Fruit fly (Drosophila melanogaster): ENCODE data around the gene f.

Gene f

dm6 chrX:17300609-17301208 is 68.0 kb downstream of the f start (continued):
- no peak for TF ChIP-seq br (optimal IDR thresholded peaks at IDR 0.05)
- peak; percentile 65; the same call in 1 of the 3 replicates for TF ChIP-seq ken (GFP tag; IDR thresholded peaks at IDR 0.05)
- no peak for TF ChIP-seq CG8765 (GFP tag; IDR thresholded peaks at IDR 0.05)
- TF ChIP-seq CG10462 (GFP tag; optimal IDR thresholded peaks at IDR 0.05): peak; percentile 14
- TF ChIP-seq fru (optimal IDR thresholded peaks at IDR 0.05): no peak
- peak; percentile 63 for TF ChIP-seq Asciz (GFP tag; optimal IDR thresholded peaks at IDR 0.05)
- no peak for TF ChIP-seq CG8290 (GFP tag; optimal IDR thresholded peaks at IDR 0.05)
- TF ChIP-seq CG8290 (tag; optimal IDR thresholded peaks at IDR 0.05): peak in 1 of 2 experiments; percentile 2
- TF ChIP-seq tup (GFP tag; optimal IDR thresholded peaks at IDR 0.05): no peak
- TF ChIP-seq CG32532 (GFP tag; IDR thresholded peaks at IDR 0.05): no peak
- no peak for TF ChIP-seq Gsc (GFP tag; IDR thresholded peaks at IDR 0.05)
- peak; percentile 42 for TF ChIP-seq slp2 (GFP tag; optimal IDR thresholded peaks at IDR 0.05)
- peak in 1 of 2 experiments; percentile 48 for TF ChIP-seq Hr78 (GFP tag; optimal IDR thresholded peaks at IDR 0.05)
- no peak for TF ChIP-seq Hmx (GFP tag; optimal IDR thresholded peaks at IDR 0.05)
- no peak for TF ChIP-seq Fer3 (tag; optimal IDR thresholded peaks at IDR 0.05)
- no peak for TF ChIP-seq zf30C (GFP tag; optimal IDR thresholded peaks at IDR 0.05)
- peak; percentile 63 for TF ChIP-seq Ptx1 (GFP tag; IDR thresholded peaks at IDR 0.05)
- peak; percentile 29 for TF ChIP-seq CG14965 (GFP tag; optimal IDR thresholded peaks at IDR 0.05; ENCODE audit: borderline replicate concordance)
- TF ChIP-seq scrt (GFP tag; optimal IDR thresholded peaks at IDR 0.05): peak; percentile 31
- TF ChIP-seq tgo (GFP tag; IDR thresholded peaks at IDR 0.05): peak; percentile 32; the same call in 2 of the 3 replicates
- TF ChIP-seq danr (GFP tag; IDR thresholded peaks at IDR 0.05): peak; percentile 22; the same call in 1 of the 2 replicates
- TF ChIP-seq dmrt99B (tag; optimal IDR thresholded peaks at IDR 0.05): peak; percentile 82
- TF ChIP-seq pnt (GFP tag; optimal IDR thresholded peaks at IDR 0.05): peak; percentile 65
- no peak for TF ChIP-seq CG42726 (GFP tag; IDR thresholded peaks at IDR 0.05; ENCODE audit: partially characterized antibody)
- peak; percentile 55 for TF ChIP-seq cwo (GFP tag; optimal IDR thresholded peaks at IDR 0.05)
- no peak for TF ChIP-seq CG14441 (GFP tag; IDR thresholded peaks at IDR 0.05)
- TF ChIP-seq az2 (GFP tag; optimal IDR thresholded peaks at IDR 0.05): peak; percentile 50
- peak; percentile 22 for TF ChIP-seq CG5180 (GFP tag; optimal IDR thresholded peaks at IDR 0.05)
- peak; percentile 41; the same call in 2 of the 4 replicates for TF ChIP-seq Gug (GFP tag; IDR thresholded peaks at IDR 0.05)
- TF ChIP-seq GATAe (GFP tag; conservative IDR thresholded peaks at IDR 0.05): no peak
- TF ChIP-seq CG9817 (tag; optimal IDR thresholded peaks at IDR 0.05): no peak
- TF ChIP-seq CG8089 (GFP tag; optimal IDR thresholded peaks at IDR 0.05): peak; percentile 44
- no peak for TF ChIP-seq ERR (GFP tag; optimal IDR thresholded peaks at IDR 0.05)
- TF ChIP-seq Meics (GFP tag; optimal IDR thresholded peaks at IDR 0.05): peak; percentile 60
- peak; percentile 0 for TF ChIP-seq pho (GFP tag; optimal IDR thresholded peaks at IDR 0.05)
- no peak for TF ChIP-seq knrl (GFP tag; IDR thresholded peaks at IDR 0.05; ENCODE audit: partially characterized antibody)
- TF ChIP-seq NfI (GFP tag; optimal IDR thresholded peaks at IDR 0.05): no peak
- no peak for TF ChIP-seq pfk (GFP tag; optimal IDR thresholded peaks at IDR 0.05)
- TF ChIP-seq pum (GFP tag; optimal IDR thresholded peaks at IDR 0.05): peak; percentile 60
- TF ChIP-seq HLH54F (GFP tag; optimal IDR thresholded peaks at IDR 0.05): peak; percentile 10
- TF ChIP-seq CG7556 (GFP tag; optimal IDR thresholded peaks at IDR 0.05): peak; percentile 77
- TF ChIP-seq yki (optimal IDR thresholded peaks at IDR 0.05): no peak
- TF ChIP-seq CG11696 (GFP tag; IDR thresholded peaks at IDR 0.05): no peak
- TF ChIP-seq vnd (GFP tag; IDR thresholded peaks at IDR 0.05; ENCODE audit: partially characterized antibody): no peak
- 0 out of 3 replicates have a peak, but pooled peaks have one; percentile 17 for TF ChIP-seq CG11456 (GFP tag; IDR thresholded peaks at IDR 0.05)
- TF ChIP-seq disco-r (GFP tag; optimal IDR thresholded peaks at IDR 0.05): peak; percentile 25
- peak; percentile 33 for TF ChIP-seq maf-S (GFP tag; optimal IDR thresholded peaks at IDR 0.05)
- TF ChIP-seq Dad (GFP tag; optimal IDR thresholded peaks at IDR 0.05): peak; percentile 27
- peak; percentile 59 for TF ChIP-seq CG1233 (GFP tag; optimal IDR thresholded peaks at IDR 0.05)
- TF ChIP-seq jigr1 (GFP tag; IDR thresholded peaks at IDR 0.05): peak; percentile 35; the same call in 2 of the 3 replicates
- peak; percentile 82 for TF ChIP-seq CG2712 (tag; optimal IDR thresholded peaks at IDR 0.05)

All from whole organism, embryonic.